Fruit fly (Drosophila melanogaster): ENCODE data around the gene COX5BL.

Gene COX5BL

DNA sequence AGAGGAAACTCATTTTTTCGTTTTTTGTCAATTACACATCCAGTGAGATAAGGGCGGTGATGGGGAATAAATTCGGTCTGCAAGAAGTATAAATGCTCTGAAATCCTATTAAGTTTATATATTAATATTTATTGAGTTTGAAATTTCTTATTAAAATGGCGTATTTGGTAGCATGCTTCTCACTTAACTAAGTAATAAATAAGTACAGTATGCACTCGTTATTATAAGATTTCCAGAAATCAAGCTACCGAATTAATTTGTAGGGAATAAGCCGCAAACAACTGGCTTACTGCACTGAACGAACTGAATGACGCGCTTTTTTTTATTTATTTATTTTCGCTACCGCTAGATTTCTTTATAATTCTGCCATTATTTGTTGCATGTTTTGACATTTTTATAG lies 7.8 kb upstream of the COX5BL start:
- TF ChIP-seq Snoo (tag; optimal IDR thresholded peaks at IDR 0.05), result peak; percentile 16
- TF ChIP-seq CG8301 (tag; optimal IDR thresholded peaks at IDR 0.05), result no peak
- TF ChIP-seq EcR (GFP tag; optimal IDR thresholded peaks at IDR 0.05), result no peak

dm6 chr2L:6552345-6552744 lies 6.9 kb upstream of the COX5BL start:
- no peak for TF ChIP-seq CG12605 (GFP tag; IDR thresholded peaks at IDR 0.05)
- no peak for TF ChIP-seq CG4496 (GFP tag; IDR thresholded peaks at IDR 0.05)
- no peak for TF ChIP-seq EcR (GFP tag; optimal IDR thresholded peaks at IDR 0.05)
- TF ChIP-seq gl (tag; optimal IDR thresholded peaks at IDR 0.05), result no peak
- no peak for TF ChIP-seq CG13204 (GFP tag; optimal IDR thresholded peaks at IDR 0.05)
- no peak for TF ChIP-seq CG8301 (tag; optimal IDR thresholded peaks at IDR 0.05)

DNA sequence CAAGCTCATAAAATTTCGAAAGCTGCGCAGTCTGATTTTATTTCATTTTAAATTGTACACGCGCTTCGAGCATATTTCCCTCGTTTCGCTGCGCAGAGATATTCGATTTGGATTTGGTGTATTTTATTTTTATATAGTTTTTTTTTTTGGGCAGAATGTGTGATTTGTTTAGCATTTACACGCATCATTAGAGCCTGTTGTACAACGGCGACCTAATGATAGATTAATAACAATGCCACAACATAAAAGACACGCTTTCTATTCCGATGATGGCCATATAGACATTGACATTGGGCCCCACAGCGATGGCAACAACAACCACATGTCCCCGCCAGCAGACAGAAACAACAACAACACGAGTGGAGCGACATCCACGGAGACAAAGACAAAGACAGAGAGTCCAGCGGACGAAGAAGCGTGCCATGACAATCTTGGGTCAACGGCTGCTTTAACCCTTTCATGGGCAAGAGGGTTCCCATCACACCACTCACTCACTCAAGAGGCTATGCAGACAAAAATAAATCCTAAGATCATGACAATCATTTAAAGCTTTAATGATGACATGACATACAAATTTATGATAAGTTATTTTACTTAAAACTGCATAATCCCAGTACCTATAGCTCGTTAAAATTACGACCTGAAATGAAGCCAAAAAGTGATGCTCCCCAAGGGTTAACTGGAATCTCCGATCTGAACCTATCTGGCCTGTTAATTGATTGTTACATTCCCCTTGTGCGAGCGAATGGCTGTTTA lies 6.0 kb upstream of the COX5BL start:
- no peak for TF ChIP-seq Pif1B (GFP tag; optimal IDR thresholded peaks at IDR 0.05)
- TF ChIP-seq gl (tag; optimal IDR thresholded peaks at IDR 0.05), result peak; percentile 16
- peak; percentile 41 for TF ChIP-seq CG15710 (tag; optimal IDR thresholded peaks at IDR 0.05)
- TF ChIP-seq Snoo (tag; optimal IDR thresholded peaks at IDR 0.05), result peak; percentile 1
- TF ChIP-seq CG9948 (tag; optimal IDR thresholded peaks at IDR 0.05), result peak; percentile 18
- TF ChIP-seq CG8301 (tag; optimal IDR thresholded peaks at IDR 0.05), result no peak
- no peak for TF ChIP-seq CG10348 (GFP tag; IDR thresholded peaks at IDR 0.05)
- peak; percentile 46 for TF ChIP-seq CG8159 (tag; optimal IDR thresholded peaks at IDR 0.05)
- peak; percentile 99 for TF ChIP-seq EcR (GFP tag; optimal IDR thresholded peaks at IDR 0.05)
- TF ChIP-seq CG13204 (GFP tag; optimal IDR thresholded peaks at IDR 0.05), result peak; percentile 54

- TF ChIP-seq Pif1B (GFP tag; optimal IDR thresholded peaks at IDR 0.05), result no peak
- no peak for TF ChIP-seq CG8159 (tag; optimal IDR thresholded peaks at IDR 0.05)
- no peak for TF ChIP-seq CG15710 (tag; optimal IDR thresholded peaks at IDR 0.05)
- no peak for TF ChIP-seq CG14655 (GFP tag; optimal IDR thresholded peaks at IDR 0.05)
- TF ChIP-seq fd96Ca (GFP tag; IDR thresholded peaks at IDR 0.05), result no peak
- TF ChIP-seq Ets98B (GFP tag; IDR thresholded peaks at IDR 0.05), result no peak
- TF ChIP-seq CG8301 (tag; optimal IDR thresholded peaks at IDR 0.05), result no peak
Measured at dm6 chr2L:6553797-6554188, 5.4 kb upstream of the COX5BL start.

- TF ChIP-seq EcR (GFP tag; optimal IDR thresholded peaks at IDR 0.05), result no peak
- TF ChIP-seq gl (tag; optimal IDR thresholded peaks at IDR 0.05), result no peak
- TF ChIP-seq CG4496 (GFP tag; IDR thresholded peaks at IDR 0.05), result peak; percentile 53; the same call in 1 of the 3 replicates
- TF ChIP-seq CG32121 (GFP tag; IDR thresholded peaks at IDR 0.05), result peak; percentile 27; the same call in 1 of the 2 replicates
- TF ChIP-seq CG12605 (GFP tag; IDR thresholded peaks at IDR 0.05), result no peak
- TF ChIP-seq CG13204 (GFP tag; optimal IDR thresholded peaks at IDR 0.05), result no peak
- peak; percentile 34 for TF ChIP-seq Ets98B (GFP tag; IDR thresholded peaks at IDR 0.05)
- no peak for TF ChIP-seq CG15710 (tag; optimal IDR thresholded peaks at IDR 0.05)
- TF ChIP-seq rn (GFP tag; IDR thresholded peaks at IDR 0.05), result 0 out of 2 replicates have a peak, but pooled peaks have one; percentile 26
- peak; percentile 45 for TF ChIP-seq Pif1A (GFP tag; optimal IDR thresholded peaks at IDR 0.05)
- no peak for TF ChIP-seq CG14655 (GFP tag; optimal IDR thresholded peaks at IDR 0.05)
- TF ChIP-seq CG10348 (GFP tag; IDR thresholded peaks at IDR 0.05), result no peak
- TF ChIP-seq CG34367 (tag; optimal IDR thresholded peaks at IDR 0.05), result no peak
- no peak for TF ChIP-seq fd96Ca (GFP tag; IDR thresholded peaks at IDR 0.05)
- no peak for TF ChIP-seq CG9948 (tag; optimal IDR thresholded peaks at IDR 0.05)
- TF ChIP-seq CG8159 (tag; optimal IDR thresholded peaks at IDR 0.05), result peak; percentile 23
- no peak for TF ChIP-seq CG17806 (tag; optimal IDR thresholded peaks at IDR 0.05)
- peak; percentile 49 for TF ChIP-seq Snoo (tag; optimal IDR thresholded peaks at IDR 0.05)
- TF ChIP-seq CG8301 (tag; optimal IDR thresholded peaks at IDR 0.05), result no peak
- TF ChIP-seq Pif1B (GFP tag; optimal IDR thresholded peaks at IDR 0.05), result no peak
- TF ChIP-seq D1 (tag; optimal IDR thresholded peaks at IDR 0.05), result peak; percentile 57
Measured at dm6 chr2L:6557429-6558384, 1.5 kb upstream of the COX5BL start, which contains the start of the genes IFT52 and COX5B. Gene IFT52, minus strand, starts transcription at chr2L:6557502. Gene COX5B, plus strand, starts transcription at chr2L:6557800.
